Worm (Caenorhabditis elegans): Measurements from ENCODE around the gene acdh-9.

ce11 chrII:884204-884603 lies 35.8 kb upstream of the acdh-9 start:
- TF ChIP-seq T22C8.4 (GFP tag; IDR thresholded peaks at IDR 0.05) (no peak), ztf-29 (GFP tag; IDR thresholded peaks at IDR 0.05) (no peak), tab-1 (GFP tag; IDR thresholded peaks at IDR 0.05) (no peak), med-1 (GFP tag; optimal IDR thresholded peaks at IDR 0.05; ENCODE audit: insufficient read depth) (no peak), ref-1 (GFP tag; conservative IDR thresholded peaks at IDR 0.05) (no peak)
